Worm (Caenorhabditis elegans): Measurements from ENCODE around the gene K09C4.9.

Gene K09C4.9

DNA sequence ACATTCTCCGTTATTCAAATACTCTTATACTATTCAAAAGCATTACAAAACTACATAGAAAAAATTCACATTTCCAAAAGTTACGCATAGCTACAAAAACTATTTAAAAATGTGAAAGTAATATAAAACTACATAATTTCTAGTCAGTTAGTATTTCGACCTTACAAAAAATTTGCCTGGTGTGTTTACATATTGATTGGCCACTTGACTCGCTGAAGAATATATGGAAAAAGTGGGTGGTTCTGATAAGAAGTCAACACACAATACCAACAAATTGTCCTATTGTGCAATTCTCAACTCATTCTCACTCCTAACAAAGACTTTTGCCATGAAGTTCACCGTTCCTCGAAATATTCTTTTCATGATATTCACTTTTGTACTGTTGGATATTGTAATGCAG, 27.0 kb upstream of the K09C4.9 start, which contains the start of gene K09C4.1:
Gene K09C4.1, plus strand, starts transcription at position 301 of the 400 bp plus-strand sequence.
- TF ChIP-seq lin-39 (tag; optimal IDR thresholded peaks at IDR 0.05) (no peak), zag-1 (tag; optimal IDR thresholded peaks at IDR 0.05) (no peak), nhr-43 (tag; optimal IDR thresholded peaks at IDR 0.05; ENCODE audit: poor library complexity, severe bottlenecking) (no peak), tbx-2 (tag; optimal IDR thresholded peaks at IDR 0.05) (no peak), jun-1 (tag; optimal IDR thresholded peaks at IDR 0.05) (no peak), nhr-25 (tag; optimal IDR thresholded peaks at IDR 0.05) (no peak), lsy-12 (tag; optimal IDR thresholded peaks at IDR 0.05) (no peak), elt-3 (tag; optimal IDR thresholded peaks at IDR 0.05) (no peak), fkh-10 (GFP tag; optimal IDR thresholded peaks at IDR 0.05) (no peak), nhr-237 (tag; optimal IDR thresholded peaks at IDR 0.05) (no peak), nfya-1 (tag; optimal IDR thresholded peaks at IDR 0.05; ENCODE audit: insufficient read depth) (no peak), fos-1 (tag; optimal IDR thresholded peaks at IDR 0.05) (no peak)

DNA sequence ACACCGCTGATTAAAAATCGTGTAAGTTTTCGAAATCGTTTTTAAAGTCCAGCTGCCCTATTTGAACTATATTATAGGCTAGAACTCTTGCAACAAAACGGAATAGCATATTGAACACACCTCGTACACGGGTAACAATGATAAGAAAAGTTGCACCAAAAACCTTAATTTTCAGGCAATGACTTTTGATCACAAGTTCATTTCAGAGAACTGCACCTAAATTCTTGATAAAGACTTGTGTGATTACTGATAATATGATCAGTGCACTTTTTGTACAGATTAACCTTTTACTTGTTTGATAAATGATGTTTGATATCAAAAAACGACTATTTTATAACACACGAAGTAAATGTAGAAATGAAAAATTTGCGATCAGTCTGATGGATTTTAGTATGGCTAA, 26.2 kb upstream of the K09C4.9 start:
- TF ChIP-seq ama-1 (optimal IDR thresholded peaks at IDR 0.05) (no peak), lin-15B (tag; optimal IDR thresholded peaks at IDR 0.05) (no peak), pqm-1 (tag; optimal IDR thresholded peaks at IDR 0.05) (peak; percentile 87), elt-2 (tag; optimal IDR thresholded peaks at IDR 0.05) (peak; percentile 88)

DNA sequence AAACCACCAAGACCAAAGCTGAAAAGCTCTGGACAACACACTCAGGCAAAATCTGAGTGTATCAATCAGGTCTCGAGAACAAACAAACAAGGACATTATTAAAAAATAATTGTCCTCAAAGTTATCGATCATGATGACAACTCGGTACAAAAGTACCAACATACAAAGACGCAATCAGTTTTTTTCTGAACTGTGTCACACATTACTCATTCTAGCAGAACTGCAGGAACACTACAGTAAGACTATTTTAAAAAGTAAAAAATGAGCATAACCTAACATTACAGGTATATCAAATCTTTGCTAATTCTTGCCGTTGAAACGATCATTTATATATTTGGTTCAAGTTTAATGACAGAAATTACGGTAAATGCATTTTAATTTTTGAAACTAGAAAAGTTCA, 24.6 kb upstream of the K09C4.9 start, which contains the start of gene K09C4.2:
Gene K09C4.2, plus strand, starts transcription at position 301 of the 400 bp plus-strand sequence.
- TF ChIP-seq ceh-82 (tag; optimal IDR thresholded peaks at IDR 0.05) (no peak), mdl-1 (tag; optimal IDR thresholded peaks at IDR 0.05) (no peak), egl-5 (tag; optimal IDR thresholded peaks at IDR 0.05) (no peak), zag-1 (tag; optimal IDR thresholded peaks at IDR 0.05) (no peak), daf-12 (tag; optimal IDR thresholded peaks at IDR 0.05) (no peak), nhr-28 (tag; optimal IDR thresholded peaks at IDR 0.05) (no peak), ztf-11 (tag; optimal IDR thresholded peaks at IDR 0.05) (no peak), aly-2 (tag; optimal IDR thresholded peaks at IDR 0.05) (no peak), sea-2 (GFP tag; optimal IDR thresholded peaks at IDR 0.05) (no peak), lin-39 (tag; optimal IDR thresholded peaks at IDR 0.05) (no peak), nhr-23 (tag; optimal IDR thresholded peaks at IDR 0.05) (no peak), nhr-77 (tag; optimal IDR thresholded peaks at IDR 0.05) (no peak), ceh-16 (tag; optimal IDR thresholded peaks at IDR 0.05) (no peak), ztf-4 (tag; optimal IDR thresholded peaks at IDR 0.05) (no peak)

DNA sequence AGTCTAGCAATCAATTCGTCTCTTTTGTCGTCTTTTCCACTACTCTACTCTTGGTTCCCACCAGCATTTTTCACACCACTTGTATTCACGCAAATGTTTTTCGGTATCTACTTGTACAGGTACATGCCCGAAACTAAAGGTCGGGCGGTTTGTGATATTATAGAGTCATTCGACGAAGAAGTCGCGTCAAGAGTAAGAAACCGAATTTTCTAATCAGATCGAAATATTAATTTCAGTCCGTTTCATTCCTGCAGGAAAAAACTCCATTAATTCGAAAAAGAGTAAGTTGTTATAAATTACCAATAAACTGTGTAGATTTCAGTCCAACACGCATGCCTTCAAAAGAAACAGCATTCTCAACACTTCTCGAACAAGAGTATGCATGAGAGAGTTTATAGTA, 20.4 kb upstream of the K09C4.9 start:
- no peak for TF ChIP-seq nhr-67 (tag; optimal IDR thresholded peaks at IDR 0.05)
- no peak for TF ChIP-seq R02D3.7 (tag; optimal IDR thresholded peaks at IDR 0.05)
- no peak for TF ChIP-seq ceh-9 (tag; optimal IDR thresholded peaks at IDR 0.05)
- TF ChIP-seq mml-1 (tag; optimal IDR thresholded peaks at IDR 0.05), result no peak
- no peak for TF ChIP-seq nhr-28 (tag; optimal IDR thresholded peaks at IDR 0.05)
- no peak for TF ChIP-seq sea-2 (GFP tag; optimal IDR thresholded peaks at IDR 0.05)
- TF ChIP-seq nhr-237 (tag; optimal IDR thresholded peaks at IDR 0.05), result no peak
- no peak for TF ChIP-seq ZK546.5 (tag; optimal IDR thresholded peaks at IDR 0.05)
- TF ChIP-seq nhr-76 (tag; optimal IDR thresholded peaks at IDR 0.05), result no peak
- TF ChIP-seq tbx-2 (tag; optimal IDR thresholded peaks at IDR 0.05), result no peak
- TF ChIP-seq fos-1 (tag; optimal IDR thresholded peaks at IDR 0.05), result no peak
- TF ChIP-seq ceh-16 (tag; optimal IDR thresholded peaks at IDR 0.05), result no peak

DNA sequence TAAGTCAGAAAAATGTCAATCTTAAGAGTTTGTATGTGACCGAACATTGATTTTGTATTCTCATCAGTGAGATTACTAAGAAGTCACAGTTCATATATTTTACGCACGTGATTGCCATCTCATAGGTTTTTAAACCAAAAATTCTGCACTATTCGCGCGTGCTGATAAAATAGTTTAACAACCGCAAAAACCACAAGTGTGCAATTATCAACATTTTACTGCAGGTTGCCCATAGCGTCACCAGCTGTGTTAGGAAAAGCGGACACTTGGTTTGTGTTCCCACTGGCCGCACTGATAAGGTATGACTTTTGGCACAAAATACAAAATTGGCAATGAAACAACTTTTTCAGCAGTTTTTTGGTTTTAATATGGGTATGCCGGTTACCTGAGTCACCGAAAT, 18.6 kb upstream of the K09C4.9 start:
- TF ChIP-seq jun-1 (tag; optimal IDR thresholded peaks at IDR 0.05), result peak; percentile 83
- no peak for TF ChIP-seq elt-3 (tag; optimal IDR thresholded peaks at IDR 0.05)
- peak; percentile 45 for TF ChIP-seq pha-4 (tag; optimal IDR thresholded peaks at IDR 0.05)
- peak; percentile 96 for TF ChIP-seq elt-2 (tag; optimal IDR thresholded peaks at IDR 0.05)
- peak; percentile 98 for TF ChIP-seq pqm-1 (tag; optimal IDR thresholded peaks at IDR 0.05)
- no peak for TF ChIP-seq nhr-237 (tag; optimal IDR thresholded peaks at IDR 0.05)
